Worm (Caenorhabditis elegans) whole organism, L3 larva: ENCODE results near the gene cpl-1.

Source experiments
- elt-1 ChIP-seq: fragments of 150-350 bp; optimal IDR thresholded peaks from 2 replicates; lab custom pipeline; 2014; ENCODE audit warnings: missing biosample characterization, missing genetic modification characterization
- fos-1 ChIP-seq: fragments of 150-350 bp; optimal IDR thresholded peaks from 2 replicates; lab custom pipeline; 2014; ENCODE audit warnings: missing biosample characterization, missing genetic modification characterization
- nhr-23 ChIP-seq: fragments of 150-350 bp; optimal IDR thresholded peaks from 2 replicates; lab custom pipeline; 2014; ENCODE audit warnings: missing biosample characterization, missing genetic modification reagents, missing genetic modification characterization
- pha-4 ChIP-seq: fragments of 150-350 bp; optimal IDR thresholded peaks from 2 replicates; lab custom pipeline; 2014; ENCODE audit warnings: missing biosample characterization, missing genetic modification reagents, missing genetic modification characterization
- unc-62 ChIP-seq: fragments of 150-350 bp; sonication (generic microtip); optimal IDR thresholded peaks from 4 replicates; lab custom pipeline; 2014; ENCODE audit warnings: missing biosample characterization, missing genetic modification reagents, missing genetic modification characterization
- ztf-11 ChIP-seq: fragments of 150-350 bp; optimal IDR thresholded peaks from 2 replicates; lab custom pipeline; 2014; ENCODE audit warnings: missing biosample characterization, missing genetic modification characterization

DNA sequence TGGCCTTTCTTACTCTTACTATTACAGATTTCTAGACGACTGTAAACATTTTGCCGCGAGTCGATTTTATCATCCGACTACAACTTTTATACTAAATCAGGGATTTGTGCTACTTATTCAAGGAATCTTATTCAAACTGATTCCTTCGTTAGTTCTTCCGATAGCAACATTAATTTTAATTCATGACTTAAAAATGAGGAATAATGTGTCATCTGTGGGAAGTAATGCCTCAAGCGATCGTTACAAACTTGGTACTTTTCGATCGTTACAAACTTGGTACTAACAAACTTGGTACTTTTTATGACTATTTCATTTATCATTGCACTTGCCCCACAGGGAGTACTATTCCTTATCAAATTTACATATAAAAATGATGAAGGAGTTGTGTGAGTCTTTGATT is 22.3 kb upstream of the cpl-1 start, which contains the start of gene Y70C5A.4:
- no peak for TF ChIP-seq nhr-23
- no peak for TF ChIP-seq unc-62 (GFP tag; lab: Kevin White, UChicago)
- TF ChIP-seq ztf-11 (tag; lab: Kevin White, UChicago): no peak
- no peak for TF ChIP-seq elt-1
- TF ChIP-seq fos-1 (tag; lab: Kevin White, UChicago): no peak
- TF ChIP-seq pha-4 (tag; lab: Kevin White, UChicago): no peak
